Worm (Caenorhabditis elegans) whole organism, L4 larva: ENCODE measurements around the gene Y39A1A.31.

Source experiments
- D1046.2 ChIP-seq: fragments of 200-800 bp; sonication (Bioruptor generic); IDR thresholded peaks from 2 replicates; pipeline ENCODE4 v1.3.6; 2022; ENCODE audit warnings: missing genetic modification characterization, missing compliant biosample characterization
- F10B5.3 ChIP-seq: sonication (generic microtip); optimal IDR thresholded peaks from 2 replicates; lab custom pipeline; 2016; ENCODE audit warnings: mild to moderate bottlenecking, missing genetic modification characterization, missing compliant biosample characterization
- F44E2.7 ChIP-seq: fragments of 200-800 bp; sonication (Bioruptor generic); IDR thresholded peaks from 2 replicates; pipeline ENCODE4 v2.1.2; 2022; ENCODE audit warnings: missing genetic modification characterization, missing compliant biosample characterization
- F49E8.2 ChIP-seq: sonication (generic microtip); optimal IDR thresholded peaks from 2 replicates; lab custom pipeline; 2016; ENCODE audit warnings: missing compliant biosample characterization, mild to moderate bottlenecking, missing genetic modification characterization, borderline replicate concordance
- R02D3.7 ChIP-seq: fragments of 150-350 bp; sonication (generic microtip); optimal IDR thresholded peaks from 3 replicates; lab custom pipeline; 2014; ENCODE audit warnings: missing biosample characterization, missing genetic modification characterization
- T26A8.4 ChIP-seq: fragments of 200-800 bp; sonication (Bioruptor generic); IDR thresholded peaks from 2 replicates; pipeline ENCODE4 v1.3.6; 2022; ENCODE audit warnings: missing genetic modification characterization, missing compliant biosample characterization
- Y48G9A.11 ChIP-seq: fragments of 200-800 bp; sonication (Bioruptor generic); IDR thresholded peaks from 2 replicates; pipeline ENCODE4 v1.3.6; 2022; ENCODE audit warnings: missing genetic modification reagents, missing genetic modification characterization, missing compliant biosample characterization
- Y75B8A.6 ChIP-seq: fragments of 200-800 bp; sonication (Bioruptor generic); IDR thresholded peaks from 2 replicates; pipeline ENCODE4 v1.3.6; 2022; ENCODE audit warnings: missing genetic modification reagents, missing genetic modification characterization, missing compliant biosample characterization
- ZK337.2 ChIP-seq: fragments of 200-800 bp; sonication (Bioruptor generic); IDR thresholded peaks from 2 replicates; pipeline ENCODE4 v1.3.6; 2022; ENCODE audit warnings: missing genetic modification reagents, missing genetic modification characterization, missing compliant biosample characterization
- ZK546.5 ChIP-seq, 2 experiments: sonication (generic microtip); optimal IDR thresholded peaks; 2 replicates each; lab custom pipeline; 2017; ENCODE audit warnings: missing biosample characterization in 2 of 2, missing genetic modification characterization in 2 of 2
- aha-1 ChIP-seq: fragments of 150-350 bp; peaks from one replicate; lab custom pipeline; 2014; ENCODE audit warnings: missing biosample characterization, missing genetic modification characterization
- ama-1 ChIP-seq: fragments of 150-350 bp; optimal IDR thresholded peaks from 2 replicates; lab custom pipeline; 2014; ENCODE audit warnings: inconsistent platforms, mixed read lengths
- ceh-20 ChIP-seq: fragments of 200-800 bp; sonication (Bioruptor generic); IDR thresholded peaks from 2 replicates; pipeline ENCODE4 v1.3.6; 2022; ENCODE audit warnings: missing genetic modification reagents, missing genetic modification characterization, missing compliant biosample characterization
- ceh-82 ChIP-seq: sonication (generic microtip); optimal IDR thresholded peaks from 2 replicates; lab custom pipeline; 2017; ENCODE audit warnings: missing biosample characterization, missing genetic modification characterization
- ces-1 ChIP-seq: fragments of 150-350 bp; sonication (generic microtip); optimal IDR thresholded peaks from 4 replicates; lab custom pipeline; 2014; ENCODE audit warnings: missing biosample characterization, missing genetic modification reagents, missing genetic modification characterization
- cey-2 ChIP-seq: sonication (generic microtip); optimal IDR thresholded peaks from 3 replicates; lab custom pipeline; 2017; ENCODE audit warnings: missing genetic modification characterization, mild to moderate bottlenecking, missing compliant biosample characterization, antibody characterized with exemption, borderline replicate concordance; ENCODE audit not compliant: insufficient read depth
- daf-12 ChIP-seq: fragments of 150-350 bp; optimal IDR thresholded peaks from 2 replicates; lab custom pipeline; 2014; ENCODE audit warnings: missing biosample characterization, missing genetic modification reagents, missing genetic modification characterization
- daf-19 ChIP-seq: fragments of 200-800 bp; sonication (Bioruptor generic); conservative IDR thresholded peaks from 2 replicates; pipeline ENCODE4 v1.3.6; 2022; ENCODE audit warnings: missing genetic modification characterization, missing compliant biosample characterization
- egl-27 ChIP-seq: sonication (generic microtip); optimal IDR thresholded peaks from 3 replicates; lab custom pipeline; 2017; ENCODE audit warnings: missing biosample characterization, missing genetic modification reagents, missing genetic modification characterization
- fkh-10 ChIP-seq: fragments of 150-350 bp; optimal IDR thresholded peaks from 2 replicates; lab custom pipeline; 2014; ENCODE audit warnings: missing biosample characterization, missing genetic modification reagents, missing genetic modification characterization
- fos-1 ChIP-seq: fragments of 150-350 bp; optimal IDR thresholded peaks from 2 replicates; lab custom pipeline; 2014; ENCODE audit warnings: missing biosample characterization, missing genetic modification characterization
- gei-8 ChIP-seq: fragments of 200-800 bp; sonication (Bioruptor generic); optimal IDR thresholded peaks from 2 replicates; lab custom pipeline; 2018; ENCODE audit warnings: mild to moderate bottlenecking, missing genetic modification characterization, missing compliant biosample characterization
- hlh-11 ChIP-seq: fragments of 200-800 bp; sonication (Bioruptor generic); optimal IDR thresholded peaks from 2 replicates; lab custom pipeline; 2018; ENCODE audit warnings: mild to moderate bottlenecking, missing genetic modification characterization, missing compliant biosample characterization
- lin-1 ChIP-seq: fragments of 200-800 bp; sonication (Bioruptor generic); IDR thresholded peaks from 2 replicates; pipeline ENCODE4 v1.3.6; 2022; ENCODE audit warnings: missing genetic modification reagents, missing genetic modification characterization, missing compliant biosample characterization
- lin-13 ChIP-seq: fragments of 150-350 bp; optimal IDR thresholded peaks from 2 replicates; lab custom pipeline; 2014; ENCODE audit warnings: missing biosample characterization, missing genetic modification reagents, missing genetic modification characterization
- lin-15B ChIP-seq: fragments of 150-350 bp; sonication (generic microtip); optimal IDR thresholded peaks from 3 replicates; lab custom pipeline; 2014; ENCODE audit warnings: missing biosample characterization, missing genetic modification characterization
- lin-39 ChIP-seq: fragments of 150-350 bp; optimal IDR thresholded peaks from 2 replicates; lab custom pipeline; 2014; ENCODE audit warnings: missing biosample characterization, missing genetic modification reagents, missing genetic modification characterization
- lir-3 ChIP-seq: sonication (generic microtip); optimal IDR thresholded peaks from 2 replicates; lab custom pipeline; 2016; ENCODE audit warnings: mild to moderate bottlenecking, missing genetic modification characterization, missing compliant biosample characterization
- lsy-2 ChIP-seq, 2 experiments: fragments of 150-350 bp in 1 of 2; sonication (generic microtip) in 1 of 2; optimal IDR thresholded peaks; 2 replicates each; lab custom pipeline; 2014 to 2017; ENCODE audit warnings: missing biosample characterization in 2 of 2, missing genetic modification characterization in 2 of 2
- mdl-1 ChIP-seq, 2 experiments: fragments of 150-350 bp in 1 of 2; sonication (generic microtip) in 1 of 2; optimal IDR thresholded peaks; 2 replicates each; lab custom pipeline; 2014 to 2017; ENCODE audit warnings: missing biosample characterization in 2 of 2, missing genetic modification characterization in 2 of 2
- mdt-29 ChIP-seq: fragments of 200-800 bp; sonication (Bioruptor generic); IDR thresholded peaks from 2 replicates; pipeline ENCODE4 v1.3.6; 2022; ENCODE audit warnings: missing genetic modification reagents, missing genetic modification characterization, missing compliant biosample characterization
- mep-1 ChIP-seq: fragments of 150-350 bp; sonication (generic microtip); optimal IDR thresholded peaks from 3 replicates; lab custom pipeline; 2014; ENCODE audit warnings: missing biosample characterization, missing genetic modification characterization
- mxl-3 ChIP-seq: fragments of 200-800 bp; sonication (Bioruptor generic); optimal IDR thresholded peaks from 2 replicates; lab custom pipeline; 2018; ENCODE audit warnings: mild to moderate bottlenecking, missing genetic modification characterization, missing compliant biosample characterization
- nhr-11 ChIP-seq: fragments of 150-350 bp; optimal IDR thresholded peaks from 2 replicates; lab custom pipeline; 2014; ENCODE audit warnings: missing biosample characterization, missing genetic modification characterization
- nhr-111 ChIP-seq: fragments of 200-800 bp; sonication (Bioruptor generic); optimal IDR thresholded peaks from 2 replicates; lab custom pipeline; 2018; ENCODE audit warnings: mild to moderate bottlenecking, missing genetic modification characterization, missing compliant biosample characterization
- nhr-237 ChIP-seq: sonication (generic microtip); optimal IDR thresholded peaks from 2 replicates; lab custom pipeline; 2017; ENCODE audit warnings: missing biosample characterization, missing genetic modification characterization
- nhr-42 ChIP-seq: fragments of 200-800 bp; sonication (Bioruptor generic); IDR thresholded peaks from 2 replicates; pipeline ENCODE4 v1.3.6; 2022; ENCODE audit warnings: missing genetic modification characterization, missing compliant biosample characterization
- nhr-48 ChIP-seq: sonication (generic microtip); optimal IDR thresholded peaks from 2 replicates; lab custom pipeline; 2016; ENCODE audit warnings: mild to moderate bottlenecking, missing genetic modification characterization, missing compliant biosample characterization
- pha-4 ChIP-seq, 2 experiments: fragments of 150-350 bp in 1 of 2; fragments of 200-800 bp in 1 of 2; sonication (Bioruptor generic) in 1 of 2; IDR thresholded peaks in 1 of 2; optimal IDR thresholded peaks in 1 of 2; 2 replicates each; pipeline versions ENCODE4 v1.3.6 to Lab custom; 2014 to 2022; ENCODE audit warnings: missing genetic modification characterization in 2 of 2, missing genetic modification reagents in 2 of 2, missing biosample characterization in 1 of 2, missing compliant biosample characterization in 1 of 2
- php-3 ChIP-seq: fragments of 200-800 bp; sonication (Bioruptor generic); IDR thresholded peaks from 2 replicates; pipeline ENCODE4 v1.3.6; 2022; ENCODE audit warnings: missing genetic modification reagents, missing genetic modification characterization, missing compliant biosample characterization
- rbr-2 ChIP-seq: sonication (generic microtip); optimal IDR thresholded peaks from 2 replicates; lab custom pipeline; 2016; ENCODE audit warnings: missing genotype, missing genetic modification characterization, missing compliant biosample characterization
- saeg-2 ChIP-seq: fragments of 200-800 bp; sonication (Bioruptor generic); IDR thresholded peaks from 2 replicates; pipeline ENCODE4 v1.3.6; 2022; ENCODE audit warnings: missing genetic modification reagents, missing genetic modification characterization, missing compliant biosample characterization
- set-16 ChIP-seq: fragments of 200-800 bp; sonication (Bioruptor generic); IDR thresholded peaks from 2 replicates; pipeline ENCODE4 v1.3.6; 2022; ENCODE audit warnings: missing genetic modification reagents, missing genetic modification characterization, missing compliant biosample characterization
- snpc-4 ChIP-seq: fragments of 150-350 bp; optimal IDR thresholded peaks from 2 replicates; lab custom pipeline; 2014; ENCODE audit warnings: missing biosample characterization, missing genetic modification characterization
- spr-3 ChIP-seq: fragments of 200-800 bp; sonication (Bioruptor generic); optimal IDR thresholded peaks from 2 replicates; lab custom pipeline; 2018; ENCODE audit warnings: mild to moderate bottlenecking, missing genetic modification characterization, missing compliant biosample characterization
- tra-1 ChIP-seq: fragments of 200-800 bp; sonication (Bioruptor generic); IDR thresholded peaks from 2 replicates; pipeline ENCODE4 v1.3.6; 2022; ENCODE audit warnings: missing genetic modification reagents, missing genetic modification characterization, missing compliant biosample characterization
- unc-130 ChIP-seq: sonication (generic microtip); optimal IDR thresholded peaks from 2 replicates; lab custom pipeline; 2016; ENCODE audit warnings: missing genetic modification reagents, missing genetic modification characterization, missing compliant biosample characterization
- zfp-3 ChIP-seq: fragments of 200-800 bp; sonication (Bioruptor generic); conservative IDR thresholded peaks from 2 replicates; pipeline ENCODE4 v1.3.6; 2022; ENCODE audit warnings: missing genetic modification reagents, missing genetic modification characterization, missing compliant biosample characterization
- zip-11 ChIP-seq: fragments of 200-800 bp; sonication (Bioruptor generic); IDR thresholded peaks from 2 replicates; pipeline ENCODE4 v1.3.6; 2022; ENCODE audit warnings: missing genetic modification characterization, missing compliant biosample characterization
- ztf-11 ChIP-seq: fragments of 150-350 bp; optimal IDR thresholded peaks from 2 replicates; lab custom pipeline; 2014; ENCODE audit warnings: missing biosample characterization, missing genetic modification characterization
- ztf-7 ChIP-seq: fragments of 150-350 bp; optimal IDR thresholded peaks from 2 replicates; lab custom pipeline; 2014; ENCODE audit warnings: missing biosample characterization, missing genetic modification characterization

The Y39A1A.31 gene

DNA sequence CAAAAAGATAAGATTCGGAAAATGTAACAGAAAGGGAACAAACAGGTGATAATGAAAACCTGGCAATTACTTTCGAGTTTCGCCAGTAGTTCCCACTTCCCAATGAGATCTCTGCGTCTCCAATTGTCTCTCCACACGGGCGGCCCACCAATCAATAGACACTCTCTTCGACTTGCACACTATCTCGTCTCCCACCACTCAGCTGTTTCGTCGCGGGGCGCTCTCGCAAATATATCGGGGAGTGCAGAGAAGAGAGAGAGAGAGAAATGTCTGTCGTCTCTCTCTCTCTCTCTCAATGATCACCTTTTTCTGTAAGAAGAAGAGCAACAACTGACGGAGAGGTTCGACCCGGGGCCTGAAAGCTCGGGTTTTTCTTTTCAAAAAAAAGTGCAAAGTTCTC is 31.2 kb upstream of the Y39A1A.31 start:
- TF ChIP-seq fos-1 (tag; lab: Kevin White, UChicago) (no peak), ceh-20 (GFP tag; lab: Robert Waterston, UW) (peak; percentile 79), lin-15B (tag; lab: Kevin White, UChicago) (no peak), ZK337.2 (no peak), egl-27 (tag; lab: Kevin White, UChicago) (no peak), daf-19 (GFP tag; lab: Robert Waterston, UW) (no peak), nhr-237 (no peak), Y48G9A.11 (GFP tag; lab: Robert Waterston, UW) (no peak), nhr-48 (tag; lab: Kevin White, UChicago) (peak; percentile 80), daf-12 (tag; lab: Kevin White, UChicago) (no peak), pha-4 (GFP tag; IDR thresholded peaks at IDR 0.05; lab: Robert Waterston, UW) (peak; percentile 50; the same call in 1 of the 2 replicates), pha-4 (tag; optimal IDR thresholded peaks at IDR 0.05; lab: Kevin White, UChicago) (peak; percentile 38), set-16 (GFP tag; lab: Robert Waterston, UW) (peak; percentile 74), unc-130 (GFP tag; lab: Kevin White, UChicago) (peak; percentile 27), Y75B8A.6 (GFP tag; lab: Robert Waterston, UW) (no peak), lin-13 (peak; percentile 64), ZK546.5 (tag; optimal IDR thresholded peaks at IDR 0.05; lab: Kevin White, UChicago) (no peak), mxl-3 (GFP tag; lab: Kevin White, UChicago) (peak; percentile 87), T26A8.4 (GFP tag; lab: Robert Waterston, UW) (peak; percentile 79), gei-8 (GFP tag; lab: Kevin White, UChicago) (peak; percentile 57), lin-1 (GFP tag; lab: Robert Waterston, UW) (peak; percentile 93), F44E2.7 (GFP tag; lab: Robert Waterston, UW) (no peak), R02D3.7 (tag; lab: Kevin White, UChicago) (no peak), lir-3 (tag; lab: Kevin White, UChicago) (no peak), D1046.2 (GFP tag; lab: Robert Waterston, UW) (no peak), fkh-10 (GFP tag; lab: Kevin White, UChicago) (peak; percentile 36), ces-1 (GFP tag; lab: Kevin White, UChicago) (no peak), mep-1 (peak; percentile 81), rbr-2 (peak; percentile 83), ztf-7 (no peak), nhr-42 (GFP tag; lab: Robert Waterston, UW) (0 out of 2 replicates have a peak, but pooled peaks have one; percentile 23), mdt-29 (GFP tag; lab: Robert Waterston, UW) (peak; percentile 72; the same call in 1 of the 2 replicates), mdl-1 (tag; optimal IDR thresholded peaks at IDR 0.05; lab: Kevin White, UChicago) (peak; percentile 17 to 53), ama-1 (lab: Kevin White, UChicago) (peak; percentile 29), lsy-2 (tag; optimal IDR thresholded peaks at IDR 0.05; lab: Kevin White, UChicago) (peak; percentile 51 to 81), snpc-4 (tag; lab: Kevin White, UChicago) (no peak), zip-11 (no peak), spr-3 (GFP tag; lab: Kevin White, UChicago) (no peak), F10B5.3 (no peak), lin-39 (tag; lab: Kevin White, UChicago) (no peak), cey-2 (tag; lab: Kevin White, UChicago) (no peak), F49E8.2 (tag; lab: Kevin White, UChicago) (no peak), saeg-2 (peak; percentile 61), zfp-3 (peak; percentile 68; the same call in 1 of the 2 replicates), nhr-111 (no peak), aha-1 (tag; lab: Kevin White, UChicago) (no peak), ztf-11 (tag; lab: Kevin White, UChicago) (no peak), tra-1 (GFP tag; lab: Robert Waterston, UW) (peak; percentile 52; the same call in 1 of the 2 replicates), nhr-11 (tag; lab: Kevin White, UChicago) (peak; percentile 76), ceh-82 (tag; lab: Kevin White, UChicago) (no peak), hlh-11 (peak; percentile 100), php-3 (GFP tag; lab: Robert Waterston, UW) (peak; percentile 84)
